Worm (Caenorhabditis elegans) whole organism, L1 larva: ENCODE results near the gene Y53F4B.23.

Experiments used
- aly-2 ChIP-seq: fragments of 150-350 bp; optimal IDR thresholded peaks from 2 replicates; lab custom pipeline; 2014; ENCODE audit warnings: missing biosample characterization, missing genetic modification characterization
- grh-1 ChIP-seq: fragments of 200-800 bp; sonication (Bioruptor generic); IDR thresholded peaks from 2 replicates; pipeline ENCODE4 v1.3.6; 2022; ENCODE audit warnings: missing genetic modification reagents, missing genetic modification characterization, missing compliant biosample characterization
- lin-13 ChIP-seq: fragments of 150-350 bp; optimal IDR thresholded peaks from 2 replicates; lab custom pipeline; 2014; ENCODE audit warnings: missing biosample characterization, missing genetic modification reagents, missing genetic modification characterization
- nhr-20 ChIP-seq: sonication (generic microtip); optimal IDR thresholded peaks from 2 replicates; lab custom pipeline; 2016; ENCODE audit warnings: mild to moderate bottlenecking, missing genetic modification characterization, missing compliant biosample characterization
- nhr-76 ChIP-seq: sonication (generic microtip); optimal IDR thresholded peaks from 2 replicates; lab custom pipeline; 2017; ENCODE audit warnings: missing biosample characterization, missing genetic modification characterization
- pqm-1 ChIP-seq: sonication (generic microtip); optimal IDR thresholded peaks from 3 replicates; lab custom pipeline; 2017; ENCODE audit warnings: missing biosample characterization, missing genetic modification characterization

DNA sequence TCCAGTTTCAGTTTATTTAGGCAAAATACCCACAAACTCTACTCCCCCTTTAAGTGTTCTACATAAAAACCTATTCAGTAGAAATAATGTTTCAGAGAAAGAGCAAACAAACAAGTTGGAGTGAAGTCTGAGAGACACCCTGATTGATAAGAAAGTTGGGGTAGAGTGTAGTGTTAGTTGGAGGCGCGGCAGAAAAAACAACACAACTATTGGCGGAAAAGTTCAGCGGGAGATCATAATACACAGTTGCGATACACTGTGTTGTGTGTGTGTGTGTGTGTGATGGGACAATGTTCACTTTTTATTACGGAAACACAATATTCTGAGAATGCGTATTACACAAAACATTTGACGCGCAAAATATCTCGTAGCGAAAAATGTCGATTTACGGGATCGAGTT, 49.5 kb upstream of the Y53F4B.23 start:
- TF ChIP-seq lin-13 (GFP tag; lab: Kevin White, UChicago), result no peak
- no peak for TF ChIP-seq grh-1 (GFP tag; lab: Robert Waterston, UW)
- peak; percentile 66 for TF ChIP-seq nhr-20 (tag; lab: Kevin White, UChicago)
- no peak for TF ChIP-seq pqm-1 (tag; lab: Kevin White, UChicago)
- TF ChIP-seq aly-2 (tag; lab: Kevin White, UChicago), result no peak
- TF ChIP-seq nhr-76 (tag; lab: Kevin White, UChicago), result no peak
